Worm (Caenorhabditis elegans): ENCODE data around the gene odr-2.

DNA sequence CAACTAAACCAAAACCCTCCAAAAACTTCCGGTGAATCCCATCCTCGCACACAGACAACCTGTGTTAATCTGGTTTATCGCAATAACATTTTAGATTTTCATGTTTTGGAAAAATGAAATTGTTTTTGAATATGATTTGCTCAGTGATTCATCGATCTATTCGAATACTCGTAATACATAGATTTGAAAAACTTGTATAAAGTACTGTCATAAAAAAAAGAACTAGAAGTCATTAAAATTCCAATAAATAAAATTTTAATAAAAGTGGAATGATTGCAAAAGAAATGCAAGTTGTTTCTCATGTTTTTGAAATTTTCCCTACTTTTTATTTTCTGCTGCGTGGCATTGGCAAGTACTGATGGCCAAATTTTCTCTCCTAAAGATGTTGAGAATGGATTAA is 48.7 kb upstream of the odr-2 start, which contains the start of gene spig-8:
- TF ChIP-seq nhr-90 (tag; optimal IDR thresholded peaks at IDR 0.05) (no peak), die-1 (tag; optimal IDR thresholded peaks at IDR 0.05) (no peak), egl-44 (GFP tag; IDR thresholded peaks at IDR 0.05) (no peak), unc-62 (GFP tag; optimal IDR thresholded peaks at IDR 0.05) (no peak), hmg-1.2 (GFP tag; IDR thresholded peaks at IDR 0.05) (no peak)
